Worm (Caenorhabditis elegans) whole organism, L4/young adult: ENCODE measurements around the gene asp-18.

Source experiments
- W03F9.2 ChIP-seq: fragments of 150-350 bp; optimal IDR thresholded peaks from 2 replicates; lab custom pipeline; 2014; ENCODE audit warnings: missing biosample characterization, missing genetic modification characterization
- him-1 ChIP-seq: sonication (generic microtip); optimal IDR thresholded peaks from 2 replicates; lab custom pipeline; 2016; ENCODE audit warnings: missing genotype, missing genetic modification reagents, missing genetic modification characterization, missing compliant biosample characterization

- TF ChIP-seq W03F9.2 (tag; lab: Kevin White, UChicago) (no peak), him-1 (no peak)
Measured at ce11 chrV:18748726-18749125, 17.2 kb upstream of the asp-18 start, which contains the start of gene clec-252.
